Worm (Caenorhabditis elegans) whole organism, L3 larva: ENCODE measurements around the gene nhr-68.

Experiments
- eor-1 ChIP-seq, 2 experiments: fragments of 150-350 bp; optimal IDR thresholded peaks; 2 replicates each; lab custom pipeline; 2014 to 2018; ENCODE audit warnings: missing biosample characterization in 2 of 2, missing genetic modification characterization in 2 of 2
- fkh-2 ChIP-seq: fragments of 150-350 bp; optimal IDR thresholded peaks from 2 replicates; lab custom pipeline; 2014; ENCODE audit warnings: missing biosample characterization, missing genetic modification reagents, missing genetic modification characterization
- nhr-11 ChIP-seq: fragments of 150-350 bp; optimal IDR thresholded peaks from 2 replicates; lab custom pipeline; 2014; ENCODE audit warnings: missing biosample characterization, missing genetic modification characterization
- nhr-76 ChIP-seq: fragments of 150-350 bp; sonication (generic microtip); optimal IDR thresholded peaks from 5 replicates; lab custom pipeline; 2014; ENCODE audit warnings: missing biosample characterization, missing genetic modification characterization

- no peak for TF ChIP-seq nhr-11 (tag; lab: Kevin White, UChicago)
- TF ChIP-seq nhr-76 (tag; lab: Kevin White, UChicago), result peak; percentile 9
- no peak for TF ChIP-seq eor-1 (tag; optimal IDR thresholded peaks at IDR 0.05; lab: Kevin White, UChicago)
- TF ChIP-seq fkh-2, result no peak
These were observed at the start of gene nhr-68, which contains the start of gene H12C20.7 for ce11 chrV:11572803-11573490.
